Worm (Caenorhabditis elegans) whole organism, late embryonic: ENCODE results near the gene ZC404.15.
A peak's percentile ranks its signal among the peaks of the same experiment; 100 is the strongest.

ENCODE experiments used
- C08G9.2 ChIP-seq: sonication (generic microtip); optimal IDR thresholded peaks from 2 replicates; lab custom pipeline; 2016; ENCODE audit warnings: mild to moderate bottlenecking, missing genetic modification characterization, moderate library complexity, missing compliant biosample characterization
- F13H6.1 ChIP-seq: sonication (generic microtip); optimal IDR thresholded peaks from 2 replicates; lab custom pipeline; 2016; ENCODE audit warnings: missing genetic modification characterization, missing compliant biosample characterization
- K02D7.2 ChIP-seq: sonication (generic microtip); optimal IDR thresholded peaks from 2 replicates; lab custom pipeline; 2017; ENCODE audit warnings: mild to moderate bottlenecking, missing genetic modification characterization, missing compliant biosample characterization
- K09A11.1 ChIP-seq: sonication (generic microtip); optimal IDR thresholded peaks from 2 replicates; lab custom pipeline; 2017; ENCODE audit warnings: antibody characterized with exemption, mild to moderate bottlenecking, missing genetic modification characterization, missing compliant biosample characterization; ENCODE audit not compliant: insufficient read depth
- T23F11.4 ChIP-seq: fragments of 200-800 bp; sonication (Bioruptor generic); optimal IDR thresholded peaks from 2 replicates; lab custom pipeline; 2018; ENCODE audit warnings: mild to moderate bottlenecking, missing genetic modification characterization, missing compliant biosample characterization
- ahr-1 ChIP-seq: sonication (generic microtip); optimal IDR thresholded peaks from 2 replicates; lab custom pipeline; 2016; ENCODE audit warnings: missing genetic modification characterization, missing compliant biosample characterization
- ama-1 ChIP-seq: fragments of 150-350 bp; optimal IDR thresholded peaks from 2 replicates; lab custom pipeline; 2014
- ceh-18 ChIP-seq: sonication (generic microtip); optimal IDR thresholded peaks from 2 replicates; lab custom pipeline; 2016; ENCODE audit warnings: missing genetic modification characterization, missing compliant biosample characterization
- ceh-19 ChIP-seq: fragments of 200-800 bp; sonication (Bioruptor generic); optimal IDR thresholded peaks from 2 replicates; lab custom pipeline; 2018; ENCODE audit warnings: mild to moderate bottlenecking, missing genetic modification characterization, missing compliant biosample characterization
- ceh-2 ChIP-seq: sonication (generic microtip); optimal IDR thresholded peaks from 2 replicates; lab custom pipeline; 2016; ENCODE audit warnings: missing genotype, missing genetic modification characterization, missing compliant biosample characterization
- ceh-22 ChIP-seq: sonication (generic microtip); optimal IDR thresholded peaks from 2 replicates; lab custom pipeline; 2017; ENCODE audit warnings: missing biosample characterization, missing genetic modification characterization
- ceh-24 ChIP-seq: sonication (generic microtip); optimal IDR thresholded peaks from 2 replicates; lab custom pipeline; 2016; ENCODE audit warnings: mild to moderate bottlenecking, missing genetic modification characterization, missing compliant biosample characterization
- ceh-30 ChIP-seq: fragments of 150-350 bp; optimal IDR thresholded peaks from 2 replicates; lab custom pipeline; 2014; ENCODE audit warnings: missing biosample characterization, missing genetic modification characterization
- ceh-31 ChIP-seq: sonication (generic microtip); optimal IDR thresholded peaks from 2 replicates; lab custom pipeline; 2016; ENCODE audit warnings: missing genetic modification characterization, missing compliant biosample characterization
- ceh-48 ChIP-seq: sonication (generic microtip); optimal IDR thresholded peaks from 2 replicates; lab custom pipeline; 2016; ENCODE audit warnings: missing genetic modification characterization, inconsistent platforms, missing compliant biosample characterization
- ceh-6 ChIP-seq: fragments of 200-800 bp; sonication (Bioruptor generic); optimal IDR thresholded peaks from 2 replicates; lab custom pipeline; 2018; ENCODE audit warnings: mild to moderate bottlenecking, missing genetic modification characterization, missing compliant biosample characterization
- che-1 ChIP-seq: sonication (generic microtip); optimal IDR thresholded peaks from 2 replicates; lab custom pipeline; 2016; ENCODE audit warnings: mild to moderate bottlenecking, missing genetic modification characterization, missing compliant biosample characterization
- dve-1 ChIP-seq: sonication (generic microtip); optimal IDR thresholded peaks from 2 replicates; lab custom pipeline; 2017; ENCODE audit warnings: antibody characterized with exemption, mild to moderate bottlenecking, missing genetic modification characterization, missing compliant biosample characterization
- elt-4 ChIP-seq: sonication (generic microtip); optimal IDR thresholded peaks from 2 replicates; lab custom pipeline; 2016; ENCODE audit warnings: missing genetic modification characterization, missing compliant biosample characterization
- ets-4 ChIP-seq: sonication (generic microtip); optimal IDR thresholded peaks from 2 replicates; lab custom pipeline; 2016; ENCODE audit warnings: missing genetic modification characterization, missing compliant biosample characterization
- eyg-1 ChIP-seq: sonication (generic microtip); optimal IDR thresholded peaks from 2 replicates; lab custom pipeline; 2016; ENCODE audit warnings: missing genotype, missing genetic modification characterization, missing compliant biosample characterization
- fkh-6 ChIP-seq: sonication (generic microtip); optimal IDR thresholded peaks from 2 replicates; lab custom pipeline; 2016; ENCODE audit warnings: missing genetic modification characterization, missing compliant biosample characterization
- gmeb-2 ChIP-seq: sonication (generic microtip); optimal IDR thresholded peaks from 2 replicates; lab custom pipeline; 2016; ENCODE audit warnings: missing genetic modification characterization, inconsistent platforms, missing compliant biosample characterization
- hlh-15 ChIP-seq: sonication (generic microtip); optimal IDR thresholded peaks from 2 replicates; lab custom pipeline; 2016; ENCODE audit warnings: missing genetic modification characterization, missing compliant biosample characterization
- hlh-30 ChIP-seq: sonication (generic microtip); optimal IDR thresholded peaks from 2 replicates; lab custom pipeline; 2017; ENCODE audit warnings: antibody characterized with exemption, missing genetic modification characterization, missing compliant biosample characterization; ENCODE audit not compliant: insufficient read depth
- hlh-6 ChIP-seq: sonication (generic microtip); optimal IDR thresholded peaks from 2 replicates; lab custom pipeline; 2016; ENCODE audit warnings: missing genotype, missing genetic modification characterization, missing compliant biosample characterization
- hlh-8 ChIP-seq: sonication (generic microtip); optimal IDR thresholded peaks from 2 replicates; lab custom pipeline; 2016; ENCODE audit warnings: missing genotype, missing genetic modification characterization, missing compliant biosample characterization
- lim-6 ChIP-seq: sonication (generic microtip); optimal IDR thresholded peaks from 2 replicates; lab custom pipeline; 2016; ENCODE audit warnings: missing genetic modification characterization, missing compliant biosample characterization
- lin-11 ChIP-seq: fragments of 200-800 bp; sonication (Bioruptor generic); optimal IDR thresholded peaks from 2 replicates; lab custom pipeline; 2018; ENCODE audit warnings: mild to moderate bottlenecking, missing genetic modification characterization, missing compliant biosample characterization
- madf-2 ChIP-seq: sonication (generic microtip); optimal IDR thresholded peaks from 2 replicates; lab custom pipeline; 2017; ENCODE audit warnings: missing genetic modification characterization, missing compliant biosample characterization
- mec-3 ChIP-seq: sonication (generic microtip); optimal IDR thresholded peaks from 2 replicates; lab custom pipeline; 2016; ENCODE audit warnings: borderline replicate concordance, missing genetic modification characterization, missing compliant biosample characterization
- nfya-1 ChIP-seq: sonication (generic microtip); optimal IDR thresholded peaks from 2 replicates; lab custom pipeline; 2017; ENCODE audit warnings: missing genetic modification characterization, mild to moderate bottlenecking, missing compliant biosample characterization, antibody characterized with exemption, moderate library complexity
- nhr-11 ChIP-seq: fragments of 150-350 bp; optimal IDR thresholded peaks from 2 replicates; lab custom pipeline; 2014; ENCODE audit warnings: missing biosample characterization, missing genetic modification characterization
- nhr-232 ChIP-seq: sonication (generic microtip); optimal IDR thresholded peaks from 2 replicates; lab custom pipeline; 2016; ENCODE audit warnings: missing genetic modification characterization, missing compliant biosample characterization
- npax-4 ChIP-seq: sonication (generic microtip); optimal IDR thresholded peaks from 2 replicates; lab custom pipeline; 2016; ENCODE audit warnings: missing genetic modification characterization, missing compliant biosample characterization
- odd-2 ChIP-seq: sonication (generic microtip); optimal IDR thresholded peaks from 2 replicates; lab custom pipeline; 2017; ENCODE audit warnings: antibody characterized with exemption, mild to moderate bottlenecking, missing genetic modification characterization, missing compliant biosample characterization
- pag-3 ChIP-seq: sonication (generic microtip); optimal IDR thresholded peaks from 2 replicates; lab custom pipeline; 2016; ENCODE audit warnings: missing compliant biosample characterization, missing genetic modification characterization, borderline replicate concordance
- pat-9 ChIP-seq: fragments of 200-800 bp; sonication (Bioruptor generic); optimal IDR thresholded peaks from 2 replicates; lab custom pipeline; 2018; ENCODE audit warnings: mild to moderate bottlenecking, missing genetic modification characterization, moderate library complexity, missing compliant biosample characterization
- pax-1 ChIP-seq: fragments of 150-350 bp; optimal IDR thresholded peaks from 2 replicates; lab custom pipeline; 2014; ENCODE audit warnings: missing biosample characterization, missing genetic modification characterization
- pha-4 ChIP-seq: fragments of 150-350 bp; optimal IDR thresholded peaks from 2 replicates; lab custom pipeline; 2018; ENCODE audit warnings: missing biosample characterization, missing genetic modification reagents, missing genetic modification characterization
- pqm-1 ChIP-seq: sonication (generic microtip); optimal IDR thresholded peaks from 2 replicates; lab custom pipeline; 2016; ENCODE audit warnings: missing genetic modification characterization, missing compliant biosample characterization
- pros-1 ChIP-seq: fragments of 150-350 bp; optimal IDR thresholded peaks from 2 replicates; lab custom pipeline; 2014; ENCODE audit warnings: missing biosample characterization, missing genetic modification reagents, missing genetic modification characterization
- ref-2 ChIP-seq: sonication (generic microtip); optimal IDR thresholded peaks from 2 replicates; lab custom pipeline; 2016; ENCODE audit warnings: missing genetic modification characterization, missing compliant biosample characterization
- sox-2 ChIP-seq: fragments of 200-800 bp; sonication (Bioruptor generic); IDR thresholded peaks from 2 replicates; pipeline ENCODE4 v1.3.6; 2022; ENCODE audit warnings: missing genetic modification reagents, missing genetic modification characterization, missing compliant biosample characterization
- sox-4 ChIP-seq: sonication (generic microtip); optimal IDR thresholded peaks from 2 replicates; lab custom pipeline; 2017; ENCODE audit warnings: mild to moderate bottlenecking, missing genetic modification characterization, inconsistent platforms, missing compliant biosample characterization
- syd-9 ChIP-seq: sonication (generic microtip); optimal IDR thresholded peaks from 2 replicates; lab custom pipeline; 2016; ENCODE audit warnings: mild to moderate bottlenecking, missing genetic modification characterization, moderate library complexity, missing compliant biosample characterization
- tbx-2 ChIP-seq: sonication (generic microtip); optimal IDR thresholded peaks from 2 replicates; lab custom pipeline; 2016; ENCODE audit warnings: missing genetic modification characterization, missing compliant biosample characterization
- tbx-7 ChIP-seq: sonication (generic microtip); optimal IDR thresholded peaks from 2 replicates; lab custom pipeline; 2016; ENCODE audit warnings: missing genotype, missing genetic modification characterization, missing compliant biosample characterization
- ttx-3 ChIP-seq: sonication (generic microtip); optimal IDR thresholded peaks from 2 replicates; lab custom pipeline; 2016; ENCODE audit warnings: missing genetic modification reagents, missing genetic modification characterization, missing compliant biosample characterization
- unc-3 ChIP-seq, 2 experiments: fragments of 200-800 bp in 1 of 2; sonication (Bioruptor generic) in 1 of 2; sonication (generic microtip) in 1 of 2; conservative IDR thresholded peaks in 1 of 2; optimal IDR thresholded peaks in 1 of 2; 2 replicates each; pipeline versions ENCODE4 v1.3.6 to Lab custom; 2016 to 2022; ENCODE audit warnings: missing compliant biosample characterization in 2 of 2, missing genetic modification characterization in 2 of 2, missing genetic modification reagents in 1 of 2
- unc-55 ChIP-seq: sonication (generic microtip); optimal IDR thresholded peaks from 2 replicates; lab custom pipeline; 2017; ENCODE audit warnings: missing biosample characterization, missing genetic modification reagents, missing genetic modification characterization
- unc-86 ChIP-seq: sonication (generic microtip); optimal IDR thresholded peaks from 2 replicates; lab custom pipeline; 2016; ENCODE audit warnings: missing genetic modification characterization, missing compliant biosample characterization
- ztf-16 ChIP-seq: sonication (generic microtip); optimal IDR thresholded peaks from 2 replicates; lab custom pipeline; 2017; ENCODE audit warnings: missing genetic modification characterization, missing compliant biosample characterization

The ZC404.15 gene

ce11 chrV:6784853-6785492 lies 4.7 kb downstream of the ZC404.15 start, which contains the start of the genes spn-4 and spe-39:
Gene spn-4 (minus strand): TSS chrV:6784903.
Gene spe-39 (plus strand): TSS chrV:6785451.
- peak; percentile 47 for TF ChIP-seq madf-2 (tag; lab: Kevin White, UChicago)
- TF ChIP-seq pha-4 (tag; lab: Kevin White, UChicago): no peak
- no peak for TF ChIP-seq F13H6.1 (tag; lab: Kevin White, UChicago)
- no peak for TF ChIP-seq ahr-1
- TF ChIP-seq hlh-15 (tag; lab: Kevin White, UChicago): no peak
- no peak for TF ChIP-seq unc-3 (GFP tag; conservative IDR thresholded peaks at IDR 0.05; lab: Robert Waterston, UW)
- no peak for TF ChIP-seq unc-3 (tag; optimal IDR thresholded peaks at IDR 0.05; lab: Kevin White, UChicago)
- no peak for TF ChIP-seq syd-9
- no peak for TF ChIP-seq gmeb-2 (tag; lab: Kevin White, UChicago)
- TF ChIP-seq sox-4 (tag; lab: Kevin White, UChicago): peak; percentile 28
- TF ChIP-seq nhr-11 (tag; lab: Kevin White, UChicago): no peak
- TF ChIP-seq hlh-8 (tag; lab: Kevin White, UChicago): no peak
- TF ChIP-seq ceh-6: no peak
- TF ChIP-seq ets-4 (tag; lab: Kevin White, UChicago): no peak
- no peak for TF ChIP-seq unc-86 (tag; lab: Kevin White, UChicago)
- no peak for TF ChIP-seq K02D7.2
- TF ChIP-seq unc-55 (GFP tag; lab: Kevin White, UChicago): peak; percentile 1
- peak; percentile 29 for TF ChIP-seq ztf-16 (tag; lab: Kevin White, UChicago)
- TF ChIP-seq nfya-1 (tag; lab: Kevin White, UChicago): peak; percentile 74
- peak; percentile 29 for TF ChIP-seq dve-1 (tag; lab: Kevin White, UChicago)
- no peak for TF ChIP-seq ceh-19
- TF ChIP-seq elt-4 (tag; lab: Kevin White, UChicago): no peak
- TF ChIP-seq T23F11.4: no peak
- peak; percentile 35 for TF ChIP-seq K09A11.1 (tag; lab: Kevin White, UChicago)
- TF ChIP-seq ceh-2: peak; percentile 20
- TF ChIP-seq fkh-6 (tag; lab: Kevin White, UChicago): no peak
- peak; percentile 39 for TF ChIP-seq C08G9.2 (tag; lab: Kevin White, UChicago)
- TF ChIP-seq pat-9 (tag; lab: Kevin White, UChicago): no peak
- no peak for TF ChIP-seq che-1
- no peak for TF ChIP-seq ceh-48 (tag; lab: Kevin White, UChicago)
- peak; percentile 16 for TF ChIP-seq ref-2
- TF ChIP-seq pax-1 (tag; lab: Kevin White, UChicago): peak; percentile 64
- peak; percentile 62 for TF ChIP-seq sox-2 (GFP tag; lab: Robert Waterston, UW)
- TF ChIP-seq lin-11 (tag; lab: Kevin White, UChicago): no peak
- no peak for TF ChIP-seq npax-4
- TF ChIP-seq odd-2: peak; percentile 21
- no peak for TF ChIP-seq eyg-1
- TF ChIP-seq ceh-18 (tag; lab: Kevin White, UChicago): no peak
- TF ChIP-seq ceh-30: no peak
- TF ChIP-seq nhr-232 (tag; lab: Kevin White, UChicago): no peak
- TF ChIP-seq hlh-6: no peak
- no peak for TF ChIP-seq mec-3 (tag; lab: Kevin White, UChicago)
- no peak for TF ChIP-seq hlh-30
- no peak for TF ChIP-seq ceh-22 (tag; lab: Kevin White, UChicago)
- TF ChIP-seq ceh-24: no peak
- no peak for TF ChIP-seq ama-1 (lab: Kevin White, UChicago)
- TF ChIP-seq pqm-1: no peak
- TF ChIP-seq tbx-7 (tag; lab: Kevin White, UChicago): no peak
- TF ChIP-seq tbx-2 (tag; lab: Kevin White, UChicago): peak; percentile 48
- no peak for TF ChIP-seq ttx-3 (tag; lab: Kevin White, UChicago)
- no peak for TF ChIP-seq lim-6 (tag; lab: Kevin White, UChicago)
- TF ChIP-seq pag-3 (tag; lab: Kevin White, UChicago): no peak
- TF ChIP-seq ceh-31 (tag; lab: Kevin White, UChicago): peak; percentile 39
- TF ChIP-seq pros-1 (tag; lab: Kevin White, UChicago): no peak
